Fruit fly (Drosophila melanogaster) whole organism, embryonic: ENCODE data around the gene dachs.
A peak's percentile ranks its signal among the peaks of the same experiment; 100 is the strongest.

Source experiments
- Aef1 ChIP-seq: fragments of 200-800 bp; sonication (Bioruptor generic); IDR thresholded peaks from 3 replicates; pipeline ENCODE4 v1.3.6; 2022; ENCODE audit warnings: missing biosample characterization, missing genetic modification characterization
- Asciz ChIP-seq: fragments of 200-800 bp; sonication (Bioruptor generic); optimal IDR thresholded peaks from 2 replicates; lab custom pipeline; 2017; ENCODE audit warnings: missing biosample characterization, mild to moderate bottlenecking, missing genetic modification characterization, missing genetic modification reagents
- Awh ChIP-seq: fragments of 200-800 bp; sonication (Bioruptor generic); IDR thresholded peaks from 2 replicates; pipeline ENCODE4, ENCODE4 v1.3.6; 2022; ENCODE audit warnings: missing biosample characterization, missing genetic modification characterization
- B-H1 ChIP-seq: fragments of 200-800 bp; sonication (Bioruptor generic); IDR thresholded peaks from 3 replicates; pipeline ENCODE4 v1.3.6; 2022; ENCODE audit warnings: missing biosample characterization, missing genetic modification characterization
- Blimp-1 ChIP-seq: fragments of 200-800 bp; sonication (Bioruptor generic); optimal IDR thresholded peaks from 3 replicates; lab custom pipeline; 2018; ENCODE audit warnings: missing biosample characterization, missing genetic modification characterization, mild to moderate bottlenecking, moderate library complexity, missing genetic modification reagents
- BtbVII ChIP-seq: fragments of 200-800 bp; sonication (Bioruptor generic); optimal IDR thresholded peaks from 3 replicates; lab custom pipeline; 2017; ENCODE audit warnings: missing biosample characterization, mild to moderate bottlenecking, missing genetic modification characterization
- CG12104 ChIP-seq: fragments of 200-800 bp; sonication (Bioruptor generic); optimal IDR thresholded peaks from 3 replicates; lab custom pipeline; 2016; ENCODE audit warnings: missing biosample characterization, missing genetic modification characterization
- CG13287 ChIP-seq: fragments of 200-800 bp; sonication (Bioruptor generic); IDR thresholded peaks from 2 replicates; pipeline ENCODE4 v1.3.6; 2022; ENCODE audit warnings: missing biosample characterization, missing genetic modification characterization; ENCODE audit not compliant: partially characterized antibody
- CG3847 ChIP-seq: fragments of 200-800 bp; sonication (Bioruptor generic); IDR thresholded peaks from 2 replicates; pipeline ENCODE4 v1.3.6; 2022; ENCODE audit warnings: missing biosample characterization, missing genetic modification characterization
- CG4730 ChIP-seq: fragments of 200-800 bp; sonication (Bioruptor generic); IDR thresholded peaks from 2 replicates; pipeline ENCODE4 v1.3.6; 2022; ENCODE audit warnings: missing biosample characterization, missing genetic modification characterization
- CG4820 ChIP-seq: fragments of 200-800 bp; sonication (Bioruptor generic); optimal IDR thresholded peaks from 3 replicates; lab custom pipeline; 2016; ENCODE audit warnings: missing biosample characterization, missing genetic modification characterization
- CG5245 ChIP-seq: fragments of 200-800 bp; sonication (Bioruptor generic); optimal IDR thresholded peaks from 3 replicates; lab custom pipeline; 2016; ENCODE audit warnings: missing biosample characterization, missing genetic modification characterization
- CG6689 ChIP-seq: fragments of 200-800 bp; sonication (Bioruptor generic); IDR thresholded peaks from 2 replicates; pipeline ENCODE4 v1.3.6; 2022; ENCODE audit warnings: missing biosample characterization, missing genetic modification characterization
- CG7556 ChIP-seq: fragments of 200-800 bp; sonication (Bioruptor generic); optimal IDR thresholded peaks from 2 replicates; lab custom pipeline; 2017; ENCODE audit warnings: missing biosample characterization, mild to moderate bottlenecking, missing genetic modification characterization
- CG7745 ChIP-seq: fragments of 200-800 bp; sonication (Bioruptor generic); optimal IDR thresholded peaks from 2 replicates; lab custom pipeline; 2018; ENCODE audit warnings: missing biosample characterization, mild to moderate bottlenecking, missing genetic modification characterization, moderate library complexity
- CG7928 ChIP-seq: fragments of 200-800 bp; sonication (Bioruptor generic); optimal IDR thresholded peaks from 2 replicates; lab custom pipeline; 2017; ENCODE audit warnings: missing biosample characterization, mild to moderate bottlenecking, missing genetic modification characterization
- CG9876 ChIP-seq: fragments of 200-800 bp; sonication (Bioruptor generic); optimal IDR thresholded peaks from 2 replicates; lab custom pipeline; 2016; ENCODE audit warnings: missing biosample characterization, missing genetic modification characterization
- CoRest ChIP-seq: fragments of 200-800 bp; sonication (Bioruptor generic); optimal IDR thresholded peaks from 3 replicates; lab custom pipeline; 2018; ENCODE audit warnings: missing biosample characterization, mild to moderate bottlenecking, missing genetic modification characterization, moderate library complexity
- Fer1 ChIP-seq: fragments of 200-800 bp; sonication (Bioruptor generic); optimal IDR thresholded peaks from 2 replicates; lab custom pipeline; 2017; ENCODE audit warnings: missing biosample characterization, mild to moderate bottlenecking, missing genetic modification characterization
- HLH54F ChIP-seq: fragments of 200-800 bp; sonication (Bioruptor generic); optimal IDR thresholded peaks from 3 replicates; lab custom pipeline; 2016; ENCODE audit warnings: missing biosample characterization, missing genetic modification characterization
- Hmr ChIP-seq: fragments of 200-800 bp; sonication (Bioruptor generic); optimal IDR thresholded peaks from 3 replicates; lab custom pipeline; 2017; ENCODE audit warnings: mild to moderate bottlenecking, missing biosample characterization, missing genetic modification reagents, missing genetic modification characterization
- MBD-R2 ChIP-seq: fragments of 200-800 bp; sonication (Bioruptor generic); IDR thresholded peaks from 2 replicates; pipeline ENCODE4 v1.3.6; 2022; ENCODE audit warnings: missing biosample characterization, missing genetic modification characterization
- Mad ChIP-seq: fragments of 200-800 bp; sonication (Bioruptor generic); optimal IDR thresholded peaks from 2 replicates; lab custom pipeline; 2016; ENCODE audit warnings: missing biosample characterization, missing genetic modification characterization
- Meics ChIP-seq: fragments of 200-800 bp; sonication (Bioruptor generic); optimal IDR thresholded peaks from 2 replicates; lab custom pipeline; 2017; ENCODE audit warnings: missing biosample characterization, mild to moderate bottlenecking, missing genetic modification characterization
- NC2α ChIP-seq: fragments of 200-800 bp; sonication (Bioruptor generic); optimal IDR thresholded peaks from 2 replicates; lab custom pipeline; 2016; ENCODE audit warnings: missing biosample characterization, missing genetic modification characterization
- Nf-YC ChIP-seq: fragments of 200-800 bp; optimal IDR thresholded peaks from 3 replicates; lab custom pipeline; 2019; ENCODE audit warnings: missing biosample characterization, mild to moderate bottlenecking, missing genetic modification characterization, moderate library complexity
- PHDP ChIP-seq: fragments of 200-800 bp; sonication (Bioruptor generic); optimal IDR thresholded peaks from 3 replicates; lab custom pipeline; 2018; ENCODE audit warnings: missing biosample characterization, mild to moderate bottlenecking, missing genetic modification characterization, moderate library complexity
- Rfx ChIP-seq: fragments of 200-800 bp; sonication (Bioruptor generic); IDR thresholded peaks from 2 replicates; pipeline ENCODE4 v1.3.6; 2022; ENCODE audit warnings: missing biosample characterization, missing genetic modification characterization
- Xbp1 ChIP-seq: fragments of 200-800 bp; sonication (Bioruptor generic); optimal IDR thresholded peaks from 3 replicates; lab custom pipeline; 2016; ENCODE audit warnings: missing biosample characterization, mild to moderate bottlenecking, missing genetic modification characterization
- bsh ChIP-seq, 2 experiments: fragments of 200-800 bp; sonication (Bioruptor generic); optimal IDR thresholded peaks; 2 replicates each; lab custom pipeline; 2017 to 2018; ENCODE audit warnings: mild to moderate bottlenecking in 2 of 2, missing biosample characterization in 2 of 2, missing genetic modification characterization in 2 of 2, moderate library complexity in 1 of 2
- chif ChIP-seq, 2 experiments: fragments of 200-800 bp; sonication (Bioruptor generic); optimal IDR thresholded peaks; 3 replicates each; lab custom pipeline; 2016; ENCODE audit warnings: missing biosample characterization in 2 of 2, missing genetic modification characterization in 2 of 2
- croc ChIP-seq: fragments of 200-800 bp; sonication (Bioruptor generic); conservative IDR thresholded peaks from 3 replicates; pipeline ENCODE4 v1.3.6; 2022; ENCODE audit warnings: missing biosample characterization, missing genetic modification characterization
- dmrt99B ChIP-seq: fragments of 200-800 bp; sonication (Bioruptor generic); optimal IDR thresholded peaks from 2 replicates; lab custom pipeline; 2018; ENCODE audit warnings: missing biosample characterization, mild to moderate bottlenecking, missing genetic modification characterization, moderate library complexity
- emc ChIP-seq: fragments of 200-800 bp; sonication (Bioruptor generic); optimal IDR thresholded peaks from 2 replicates; lab custom pipeline; 2016; ENCODE audit warnings: missing biosample characterization, missing genetic modification characterization
- gce ChIP-seq: fragments of 200-800 bp; sonication (Bioruptor generic); IDR thresholded peaks from 3 replicates; pipeline ENCODE4 v1.3.6; 2022; ENCODE audit warnings: missing biosample characterization, missing genetic modification characterization
- gcm ChIP-seq: fragments of 200-800 bp; sonication (Bioruptor generic); optimal IDR thresholded peaks from 2 replicates; lab custom pipeline; 2019; ENCODE audit warnings: missing biosample characterization, mild to moderate bottlenecking, missing genetic modification characterization, moderate library complexity
- gfzf ChIP-seq: fragments of 200-800 bp; sonication (Bioruptor generic); optimal IDR thresholded peaks from 2 replicates; lab custom pipeline; 2016; ENCODE audit warnings: missing biosample characterization, mild to moderate bottlenecking, missing genetic modification characterization, moderate library complexity
- gsb-n ChIP-seq: fragments of 200-800 bp; sonication (Bioruptor generic); optimal IDR thresholded peaks from 3 replicates; lab custom pipeline; 2018; ENCODE audit warnings: missing biosample characterization, mild to moderate bottlenecking, missing genetic modification characterization
- her ChIP-seq: fragments of 200-800 bp; sonication (Bioruptor generic); optimal IDR thresholded peaks from 2 replicates; lab custom pipeline; 2016; ENCODE audit warnings: missing biosample characterization, missing genetic modification characterization
- jigr1 ChIP-seq: fragments of 200-800 bp; sonication (Bioruptor generic); IDR thresholded peaks from 3 replicates; pipeline ENCODE4 v1.3.6; 2022; ENCODE audit warnings: missing biosample characterization, missing genetic modification characterization
- kah ChIP-seq: fragments of 200-800 bp; sonication (Bioruptor generic); optimal IDR thresholded peaks from 2 replicates; lab custom pipeline; 2018; ENCODE audit warnings: missing biosample characterization, mild to moderate bottlenecking, missing genetic modification characterization
- ken ChIP-seq: fragments of 200-800 bp; sonication (Bioruptor generic); IDR thresholded peaks from 3 replicates; pipeline ENCODE4 v1.3.6; 2022; ENCODE audit warnings: missing biosample characterization, missing genetic modification characterization
- kni ChIP-seq: fragments of 200-800 bp; sonication (Bioruptor generic); optimal IDR thresholded peaks from 3 replicates; lab custom pipeline; 2017; ENCODE audit warnings: mild to moderate bottlenecking, missing biosample characterization, missing genetic modification reagents, missing genetic modification characterization
- lilli ChIP-seq: fragments of 200-800 bp; sonication (Bioruptor generic); optimal IDR thresholded peaks from 3 replicates; lab custom pipeline; 2016; ENCODE audit warnings: missing biosample characterization, missing genetic modification characterization
- psq ChIP-seq: fragments of 200-800 bp; sonication (Bioruptor generic); optimal IDR thresholded peaks from 2 replicates; lab custom pipeline; 2017; ENCODE audit warnings: missing biosample characterization, missing genetic modification characterization
- seq ChIP-seq: fragments of 200-800 bp; sonication (Bioruptor generic); IDR thresholded peaks from 2 replicates; pipeline ENCODE4 v1.3.6; 2022; ENCODE audit warnings: missing biosample characterization, missing genetic modification characterization
- slbo ChIP-seq: fragments of 200-800 bp; sonication (Bioruptor generic); IDR thresholded peaks from 2 replicates; pipeline ENCODE4 v1.3.6; 2022; ENCODE audit warnings: missing biosample characterization, missing genetic modification characterization
- sob ChIP-seq: fragments of 200-800 bp; sonication (Bioruptor generic); IDR thresholded peaks from 2 replicates; pipeline ENCODE4 v1.3.6; 2022; ENCODE audit warnings: missing biosample characterization, missing genetic modification characterization
- tio ChIP-seq: fragments of 200-800 bp; sonication (Bioruptor generic); optimal IDR thresholded peaks from 2 replicates; lab custom pipeline; 2017; ENCODE audit warnings: missing biosample characterization, missing genetic modification characterization, inconsistent platforms
- toy ChIP-seq: fragments of 200-800 bp; sonication (Bioruptor generic); IDR thresholded peaks from 2 replicates; pipeline ENCODE4 v1.3.6; 2022; ENCODE audit warnings: missing biosample characterization, missing genetic modification characterization
- zf30C ChIP-seq: fragments of 200-800 bp; sonication (Bioruptor generic); optimal IDR thresholded peaks from 3 replicates; lab custom pipeline; 2018; ENCODE audit warnings: missing biosample characterization, mild to moderate bottlenecking, missing genetic modification characterization

dachs gene

DNA sequence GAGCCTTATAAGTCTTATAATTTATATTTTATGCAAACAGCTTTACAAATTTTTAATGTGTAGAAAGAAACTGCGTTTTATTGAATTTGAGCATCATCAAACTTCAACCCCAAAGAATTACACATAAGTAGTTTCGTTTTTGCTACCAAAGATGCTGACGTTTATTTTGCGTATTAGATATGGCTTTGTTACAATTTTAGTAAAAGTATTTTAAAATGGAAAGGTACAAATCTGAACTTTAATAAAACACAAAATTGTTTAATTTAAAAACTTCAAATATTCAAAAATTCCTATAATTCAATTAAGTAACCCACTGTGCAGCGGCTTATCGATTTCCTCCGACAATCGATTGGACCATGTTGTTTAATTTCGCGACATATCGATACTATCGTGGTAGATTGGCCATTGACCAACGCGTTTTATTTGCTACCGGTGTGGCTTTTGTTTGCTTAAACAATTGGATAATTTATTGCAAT, 2.5 kb upstream of the dachs start, which contains the start of gene prg (continued):
- TF ChIP-seq emc (no peak), gsb-n (peak; percentile 58), CG7556 (GFP tag; lab: Kevin White, UChicago) (peak; percentile 70), gce (no peak), CG6689 (peak; percentile 51; the same call in 1 of the 2 replicates), CG13287 (GFP tag; lab: Robert Waterston, UW) (peak; percentile 98), Blimp-1 (GFP tag; lab: Kevin White, UChicago) (peak; percentile 62), Mad (peak; percentile 40), CG4820 (peak; percentile 67), toy (GFP tag; lab: Robert Waterston, UW) (no peak), dmrt99B (peak; percentile 77), NC2α (GFP tag; lab: Kevin White, UChicago) (peak; percentile 42), gfzf (GFP tag; lab: Kevin White, UChicago) (peak; percentile 26), her (GFP tag; lab: Kevin White, UChicago) (peak; percentile 65), CoRest (tag; lab: Kevin White, UChicago) (peak; percentile 74), chif (GFP tag; optimal IDR thresholded peaks at IDR 0.05; lab: Kevin White, UChicago) (peak; percentile 15 to 51), lilli (GFP tag; lab: Kevin White, UChicago) (peak; percentile 74), CG4730 (GFP tag; lab: Robert Waterston, UW) (no peak), MBD-R2 (peak; percentile 90), slbo (peak; percentile 66), Nf-YC (tag; lab: Kevin White, UChicago) (peak; percentile 70), croc (GFP tag; lab: Robert Waterston, UW) (no peak), CG7745 (tag; lab: Kevin White, UChicago) (no peak), kni (GFP tag; lab: Kevin White, UChicago) (no peak), Awh (GFP tag; lab: Robert Waterston, UW) (0 out of 2 replicates have a peak, but pooled peaks have one; percentile 21), BtbVII (peak; percentile 55), ken (peak; percentile 28; the same call in 1 of the 3 replicates), kah (GFP tag; lab: Kevin White, UChicago) (no peak), Rfx (GFP tag; lab: Robert Waterston, UW) (peak; percentile 77), CG12104 (GFP tag; lab: Kevin White, UChicago) (peak; percentile 63), CG7928 (peak; percentile 37), bsh (GFP tag; optimal IDR thresholded peaks at IDR 0.05; lab: Kevin White, UChicago) (peak; percentile 7 to 58), Hmr (peak; percentile 66), sob (GFP tag; lab: Robert Waterston, UW) (peak; percentile 62), CG3847 (GFP tag; lab: Robert Waterston, UW) (peak; percentile 63), Aef1 (peak; percentile 47; the same call in 2 of the 3 replicates), Meics (GFP tag; lab: Kevin White, UChicago) (peak; percentile 70), Asciz (GFP tag; lab: Kevin White, UChicago) (peak; percentile 56), tio (GFP tag; lab: Kevin White, UChicago) (peak; percentile 28), CG5245 (peak; percentile 23), zf30C (GFP tag; lab: Kevin White, UChicago) (no peak), B-H1 (GFP tag; lab: Robert Waterston, UW) (no peak), seq (GFP tag; lab: Robert Waterston, UW) (peak; percentile 38; the same call in 1 of the 2 replicates), CG9876 (GFP tag; lab: Kevin White, UChicago) (no peak), psq (no peak), gcm (GFP tag; lab: Kevin White, UChicago) (peak; percentile 45), jigr1 (GFP tag; lab: Robert Waterston, UW) (no peak), Xbp1 (GFP tag; lab: Kevin White, UChicago) (peak; percentile 64), Fer1 (GFP tag; lab: Kevin White, UChicago) (peak; percentile 79), PHDP (tag; lab: Kevin White, UChicago) (peak; percentile 69), HLH54F (GFP tag; lab: Kevin White, UChicago) (peak; percentile 67)
